Fruit fly (Drosophila melanogaster) whole organism, embryonic: ENCODE measurements around the gene RpL8.

Experiments used
- Asciz ChIP-seq: fragments of 200-800 bp; sonication (Bioruptor generic); optimal IDR thresholded peaks from 2 replicates; lab custom pipeline; 2017; ENCODE audit warnings: missing biosample characterization, mild to moderate bottlenecking, missing genetic modification characterization, missing genetic modification reagents
- Atf-2 ChIP-seq: fragments of 200-800 bp; sonication (Bioruptor generic); optimal IDR thresholded peaks from 2 replicates; lab custom pipeline; 2016; ENCODE audit warnings: missing biosample characterization, missing genetic modification characterization
- Bgb ChIP-seq: fragments of 200-800 bp; sonication (Bioruptor generic); IDR thresholded peaks from 2 replicates; pipeline ENCODE4 v1.3.6; 2022; ENCODE audit warnings: missing biosample characterization, missing genetic modification characterization; ENCODE audit not compliant: partially characterized antibody
- CG10147 ChIP-seq: fragments of 200-800 bp; sonication (Bioruptor generic); optimal IDR thresholded peaks from 2 replicates; lab custom pipeline; 2019; ENCODE audit warnings: missing biosample characterization, mild to moderate bottlenecking, missing genetic modification characterization, moderate library complexity
- CG10979 ChIP-seq: fragments of 200-800 bp; sonication (Bioruptor generic); optimal IDR thresholded peaks from 2 replicates; lab custom pipeline; 2018; ENCODE audit warnings: missing biosample characterization, mild to moderate bottlenecking, missing genetic modification characterization, moderate library complexity
- CG12104 ChIP-seq: fragments of 200-800 bp; sonication (Bioruptor generic); optimal IDR thresholded peaks from 3 replicates; lab custom pipeline; 2016; ENCODE audit warnings: missing biosample characterization, missing genetic modification characterization
- CG13287 ChIP-seq: fragments of 200-800 bp; sonication (Bioruptor generic); IDR thresholded peaks from 2 replicates; pipeline ENCODE4 v1.3.6; 2022; ENCODE audit warnings: missing biosample characterization, missing genetic modification characterization; ENCODE audit not compliant: partially characterized antibody
- CG13624 ChIP-seq: fragments of 200-800 bp; sonication (Bioruptor generic); optimal IDR thresholded peaks from 2 replicates; lab custom pipeline; 2016; ENCODE audit warnings: missing biosample characterization, missing genetic modification characterization
- CG15601 ChIP-seq: fragments of 200-800 bp; sonication (Bioruptor generic); optimal IDR thresholded peaks from 3 replicates; lab custom pipeline; 2019; ENCODE audit warnings: missing biosample characterization, mild to moderate bottlenecking, missing genetic modification characterization, moderate library complexity
- CG1602 ChIP-seq: fragments of 200-800 bp; sonication (Bioruptor generic); optimal IDR thresholded peaks from 3 replicates; lab custom pipeline; 2016; ENCODE audit warnings: missing biosample characterization, missing genetic modification characterization
- CG1603 ChIP-seq: fragments of 200-800 bp; sonication (Bioruptor generic); optimal IDR thresholded peaks from 2 replicates; lab custom pipeline; 2019; ENCODE audit warnings: missing biosample characterization, mild to moderate bottlenecking, missing genetic modification characterization, moderate library complexity
- CG17186 ChIP-seq: fragments of 200-800 bp; sonication (Bioruptor generic); optimal IDR thresholded peaks from 3 replicates; lab custom pipeline; 2017; ENCODE audit warnings: missing biosample characterization, missing genetic modification reagents, missing genetic modification characterization
- CG17385 ChIP-seq: fragments of 200-800 bp; sonication (Bioruptor generic); optimal IDR thresholded peaks from 3 replicates; lab custom pipeline; 2018; ENCODE audit warnings: missing biosample characterization, mild to moderate bottlenecking, missing genetic modification characterization
- CG1792 ChIP-seq: fragments of 200-800 bp; sonication (Bioruptor generic); optimal IDR thresholded peaks from 2 replicates; lab custom pipeline; 2016; ENCODE audit warnings: missing biosample characterization, missing genetic modification characterization
- CG3407 ChIP-seq: fragments of 200-800 bp; sonication (Bioruptor generic); optimal IDR thresholded peaks from 2 replicates; lab custom pipeline; 2018; ENCODE audit warnings: missing biosample characterization, mild to moderate bottlenecking, missing genetic modification characterization
- CG3847 ChIP-seq: fragments of 200-800 bp; sonication (Bioruptor generic); IDR thresholded peaks from 2 replicates; pipeline ENCODE4 v1.3.6; 2022; ENCODE audit warnings: missing biosample characterization, missing genetic modification characterization
- CG7745 ChIP-seq: fragments of 200-800 bp; sonication (Bioruptor generic); optimal IDR thresholded peaks from 2 replicates; lab custom pipeline; 2018; ENCODE audit warnings: missing biosample characterization, mild to moderate bottlenecking, missing genetic modification characterization, moderate library complexity
- Camta ChIP-seq: fragments of 200-800 bp; sonication (Bioruptor generic); optimal IDR thresholded peaks from 2 replicates; lab custom pipeline; 2016; ENCODE audit warnings: missing biosample characterization, missing genetic modification characterization
- Dp ChIP-seq: fragments of 200-800 bp; sonication (Bioruptor generic); optimal IDR thresholded peaks from 2 replicates; lab custom pipeline; 2018; ENCODE audit warnings: missing biosample characterization, mild to moderate bottlenecking, missing genetic modification characterization, moderate library complexity
- ERR ChIP-seq: fragments of 200-800 bp; sonication (Bioruptor generic); optimal IDR thresholded peaks from 2 replicates; lab custom pipeline; 2016; ENCODE audit warnings: missing biosample characterization, missing genetic modification characterization
- Ets65A ChIP-seq: fragments of 200-800 bp; sonication (Bioruptor generic); peaks from one replicate; lab custom pipeline; 2016; ENCODE audit warnings: missing biosample characterization, missing genetic modification characterization
- Hr51 ChIP-seq, 2 experiments: fragments of 200-800 bp; sonication (Bioruptor generic); optimal IDR thresholded peaks; 2 replicates in 1 of 2; 3 replicates in 1 of 2; lab custom pipeline; 2016 to 2018; ENCODE audit warnings: missing biosample characterization in 2 of 2, missing genetic modification characterization in 2 of 2, mild to moderate bottlenecking in 1 of 2, moderate library complexity in 1 of 2
- NfI ChIP-seq: fragments of 200-800 bp; sonication (Bioruptor generic); optimal IDR thresholded peaks from 3 replicates; lab custom pipeline; 2018; ENCODE audit warnings: missing biosample characterization, mild to moderate bottlenecking, missing genetic modification characterization, moderate library complexity
- Opbp ChIP-seq: fragments of 200-800 bp; sonication (Bioruptor generic); IDR thresholded peaks from 3 replicates; pipeline ENCODE4 v1.3.6; 2022; ENCODE audit warnings: missing biosample characterization, missing genetic modification characterization; ENCODE audit not compliant: partially characterized antibody
- Ptx1 ChIP-seq: fragments of 200-800 bp; sonication (Bioruptor generic); IDR thresholded peaks from 2 replicates; pipeline ENCODE4 v1.3.6; 2022; ENCODE audit warnings: missing biosample characterization, missing genetic modification characterization
- Sox100B ChIP-seq: fragments of 200-800 bp; sonication (Bioruptor generic); optimal IDR thresholded peaks from 3 replicates; lab custom pipeline; 2018; ENCODE audit warnings: missing biosample characterization, mild to moderate bottlenecking, missing genetic modification characterization
- Trl ChIP-seq, 3 experiments: fragments of >200 bp in 2 of 3; fragments of 200-800 bp in 1 of 3; sonication (Bioruptor generic) in 1 of 3; optimal IDR thresholded peaks; 2 replicates in 1 of 3; 3 replicates in 2 of 3; lab custom pipeline; 2016 to 2017; ENCODE audit warnings: missing biosample characterization in 1 of 3, missing genetic modification characterization in 1 of 3
- aop ChIP-seq: fragments of 200-800 bp; sonication (Bioruptor generic); IDR thresholded peaks from 2 replicates; pipeline ENCODE4 v1.3.6; 2022; ENCODE audit warnings: missing biosample characterization, missing genetic modification characterization
- bab2 ChIP-seq: fragments of 200-800 bp; sonication (Bioruptor generic); optimal IDR thresholded peaks from 2 replicates; lab custom pipeline; 2016; ENCODE audit warnings: missing biosample characterization, missing genetic modification characterization
- bigmax ChIP-seq: fragments of 200-800 bp; sonication (Bioruptor generic); optimal IDR thresholded peaks from 2 replicates; lab custom pipeline; 2018; ENCODE audit warnings: missing biosample characterization, mild to moderate bottlenecking, missing genetic modification characterization
- dmrt99B ChIP-seq: fragments of 200-800 bp; sonication (Bioruptor generic); optimal IDR thresholded peaks from 2 replicates; lab custom pipeline; 2018; ENCODE audit warnings: missing biosample characterization, mild to moderate bottlenecking, missing genetic modification characterization, moderate library complexity
- eyg ChIP-seq: fragments of 200-800 bp; sonication (Bioruptor generic); optimal IDR thresholded peaks from 3 replicates; lab custom pipeline; 2016; ENCODE audit warnings: missing biosample characterization, missing genetic modification characterization
- hbn ChIP-seq: fragments of 200-800 bp; sonication (Bioruptor generic); IDR thresholded peaks from 2 replicates; pipeline ENCODE4 v1.3.6; 2022; ENCODE audit warnings: missing biosample characterization, missing genetic modification characterization; ENCODE audit not compliant: partially characterized antibody
- her ChIP-seq: fragments of 200-800 bp; sonication (Bioruptor generic); optimal IDR thresholded peaks from 2 replicates; lab custom pipeline; 2016; ENCODE audit warnings: missing biosample characterization, missing genetic modification characterization
- ind ChIP-seq: fragments of 200-800 bp; sonication (Bioruptor generic); optimal IDR thresholded peaks from 3 replicates; lab custom pipeline; 2016; ENCODE audit warnings: missing biosample characterization, missing genetic modification characterization
- inv ChIP-seq: fragments of 200-800 bp; sonication (Bioruptor generic); IDR thresholded peaks from 2 replicates; pipeline ENCODE4 v1.3.6; 2022; ENCODE audit warnings: missing biosample characterization, missing genetic modification characterization; ENCODE audit not compliant: partially characterized antibody
- lola ChIP-seq, 3 experiments: fragments of >200 bp in 2 of 3; fragments of 200-800 bp in 1 of 3; sonication (Bioruptor generic) in 1 of 3; optimal IDR thresholded peaks; 2 replicates each; lab custom pipeline; 2017 to 2019; ENCODE audit warnings: missing biosample characterization in 3 of 3, missing genetic modification characterization in 3 of 3, mild to moderate bottlenecking in 1 of 3, moderate library complexity in 1 of 3
- mld ChIP-seq: fragments of 200-800 bp; sonication (Bioruptor generic); IDR thresholded peaks from 3 replicates; pipeline ENCODE4 v1.3.6; 2022; ENCODE audit warnings: missing biosample characterization, missing genetic modification characterization; ENCODE audit not compliant: partially characterized antibody
- nmo ChIP-seq: fragments of 200-800 bp; sonication (Bioruptor generic); optimal IDR thresholded peaks from 2 replicates; lab custom pipeline; 2018; ENCODE audit warnings: missing biosample characterization, mild to moderate bottlenecking, missing genetic modification characterization, moderate library complexity
- otp ChIP-seq: fragments of 200-800 bp; sonication (Bioruptor generic); IDR thresholded peaks from 3 replicates; pipeline ENCODE4, ENCODE4 v1.3.6; 2022; ENCODE audit warnings: missing biosample characterization, missing genetic modification characterization
- repo ChIP-seq: fragments of 200-800 bp; sonication (Bioruptor generic); optimal IDR thresholded peaks from 2 replicates; lab custom pipeline; 2016; ENCODE audit warnings: missing biosample characterization, missing genetic modification characterization
- sc ChIP-seq, 3 experiments: fragments of >200 bp in 2 of 3; fragments of 200-800 bp in 1 of 3; sonication (Bioruptor generic) in 1 of 3; optimal IDR thresholded peaks; 2 replicates in 2 of 3; 3 replicates in 1 of 3; lab custom pipeline; 2017; ENCODE audit warnings: mild to moderate bottlenecking in 1 of 3, missing biosample characterization in 1 of 3, missing genetic modification characterization in 1 of 3, missing genetic modification reagents in 1 of 3
- sug ChIP-seq: fragments of 200-800 bp; optimal IDR thresholded peaks from 2 replicates; lab custom pipeline; 2019; ENCODE audit warnings: missing biosample characterization, mild to moderate bottlenecking, missing genetic modification characterization, moderate library complexity
- trem ChIP-seq: fragments of 200-800 bp; optimal IDR thresholded peaks from 3 replicates; lab custom pipeline; 2019; ENCODE audit warnings: missing biosample characterization, mild to moderate bottlenecking, missing genetic modification characterization, moderate library complexity
- tx ChIP-seq: fragments of 200-800 bp; sonication (Bioruptor generic); optimal IDR thresholded peaks from 2 replicates; lab custom pipeline; 2016; ENCODE audit warnings: missing biosample characterization, missing genetic modification characterization
- vfl ChIP-seq: fragments of 200-800 bp; sonication (Bioruptor generic); optimal IDR thresholded peaks from 2 replicates; lab custom pipeline; 2016; ENCODE audit warnings: missing biosample characterization, missing genetic modification characterization
- zen ChIP-seq: fragments of 200-800 bp; sonication (Bioruptor generic); optimal IDR thresholded peaks from 3 replicates; lab custom pipeline; 2018; ENCODE audit warnings: missing biosample characterization, mild to moderate bottlenecking, missing genetic modification characterization, moderate library complexity
- zen2 ChIP-seq: fragments of 200-800 bp; sonication (Bioruptor generic); IDR thresholded peaks from 3 replicates; pipeline ENCODE4 v1.3.6; 2022; ENCODE audit warnings: missing biosample characterization, missing genetic modification characterization; ENCODE audit not compliant: partially characterized antibody

The RpL8 gene

dm6 chr3L:2631406-2631805 is 44.1 kb downstream of the RpL8 start, which contains the start of the genes CG42245 and MEP-1 (continued):
- TF ChIP-seq trem = peak; percentile 93
- TF ChIP-seq zen (tag; lab: Kevin White, UChicago) = no peak
- peak; percentile 69 for TF ChIP-seq Bgb
- TF ChIP-seq lola (GFP tag; optimal IDR thresholded peaks at IDR 0.05; lab: Kevin White, UChicago) = peak in 1 of 3 experiments; percentile 32
- TF ChIP-seq CG7745 (tag; lab: Kevin White, UChicago) = no peak
- peak; percentile 67; the same call in 1 of the 3 replicates for TF ChIP-seq mld
- no peak for TF ChIP-seq Ptx1 (GFP tag; lab: Robert Waterston, UW)
- TF ChIP-seq ind (GFP tag; lab: Kevin White, UChicago) = peak; percentile 53
- TF ChIP-seq CG17186 (GFP tag; lab: Kevin White, UChicago) = peak; percentile 65
- peak; percentile 16 for TF ChIP-seq her
- TF ChIP-seq CG3847 (GFP tag; lab: Robert Waterston, UW) = peak; percentile 71
- TF ChIP-seq CG3407 = peak; percentile 16
- TF ChIP-seq dmrt99B (tag; lab: Kevin White, UChicago) = peak; percentile 3
- TF ChIP-seq CG1602 (GFP tag; lab: Kevin White, UChicago) = peak; percentile 26
- no peak for TF ChIP-seq bigmax
- no peak for TF ChIP-seq Trl (optimal IDR thresholded peaks at IDR 0.05; lab: Kevin White, UChicago)
- peak; percentile 52 for TF ChIP-seq Trl (GFP tag; optimal IDR thresholded peaks at IDR 0.05; lab: Kevin White, UChicago)
- peak; percentile 95 for TF ChIP-seq Ets65A (GFP tag; lab: Kevin White, UChicago)
- peak; percentile 53 for TF ChIP-seq hbn (GFP tag; lab: Robert Waterston, UW)
- peak; percentile 45 for TF ChIP-seq CG1792 (GFP tag; lab: Kevin White, UChicago)
- TF ChIP-seq Hr51 (GFP tag; optimal IDR thresholded peaks at IDR 0.05; lab: Kevin White, UChicago) = peak; percentile 26 to 55
- TF ChIP-seq repo (GFP tag; lab: Kevin White, UChicago) = no peak
- peak; percentile 9 for TF ChIP-seq CG10979
- no peak for TF ChIP-seq sc (optimal IDR thresholded peaks at IDR 0.05; lab: Kevin White, UChicago)
- peak; percentile 1 for TF ChIP-seq sc (GFP tag; optimal IDR thresholded peaks at IDR 0.05; lab: Kevin White, UChicago)
- peak; percentile 25 for TF ChIP-seq tx (GFP tag; lab: Kevin White, UChicago)
- no peak for TF ChIP-seq aop (GFP tag; lab: Robert Waterston, UW)
- peak; percentile 43; the same call in 1 of the 2 replicates for TF ChIP-seq inv (GFP tag; lab: Robert Waterston, UW)
- TF ChIP-seq Sox100B (GFP tag; lab: Kevin White, UChicago) = peak; percentile 30
- peak; percentile 51 for TF ChIP-seq CG12104 (GFP tag; lab: Kevin White, UChicago)
- no peak for TF ChIP-seq eyg (GFP tag; lab: Kevin White, UChicago)
- TF ChIP-seq CG17385 = peak; percentile 36
- TF ChIP-seq Opbp (GFP tag; lab: Robert Waterston, UW) = peak; percentile 65; the same call in 2 of the 3 replicates
- TF ChIP-seq NfI (GFP tag; lab: Kevin White, UChicago) = peak; percentile 45
- peak; percentile 81 for TF ChIP-seq CG13287 (GFP tag; lab: Robert Waterston, UW)
- TF ChIP-seq bab2 (GFP tag; lab: Kevin White, UChicago) = peak; percentile 48
- TF ChIP-seq Camta (GFP tag; lab: Kevin White, UChicago) = peak; percentile 33
- TF ChIP-seq Asciz = peak; percentile 14
- peak; percentile 62 for TF ChIP-seq nmo
- TF ChIP-seq vfl (GFP tag; lab: Kevin White, UChicago) = peak; percentile 11
- TF ChIP-seq Dp (GFP tag; lab: Kevin White, UChicago) = peak; percentile 72
- TF ChIP-seq CG10147 (GFP tag; lab: Kevin White, UChicago) = peak; percentile 1
- TF ChIP-seq otp = 0 out of 3 replicates have a peak, but pooled peaks have one; percentile 44
- peak; percentile 10 for TF ChIP-seq ERR (GFP tag; lab: Kevin White, UChicago)
- peak; percentile 71 for TF ChIP-seq CG1603 (tag; lab: Kevin White, UChicago)
- TF ChIP-seq sug (tag; lab: Kevin White, UChicago) = peak; percentile 42
- no peak; the same call in 2 of the 3 replicates for TF ChIP-seq zen2 (GFP tag; lab: Robert Waterston, UW)
- peak; percentile 72 for TF ChIP-seq CG13624 (GFP tag; lab: Kevin White, UChicago)
- peak; percentile 40 for TF ChIP-seq CG15601 (tag; lab: Kevin White, UChicago)
- peak; percentile 14 for TF ChIP-seq Atf-2 (GFP tag; lab: Kevin White, UChicago)
